Worm (Caenorhabditis elegans) whole organism, L4 larva: ENCODE data around the gene pqn-96.

Experiments used
- F49E8.2 ChIP-seq: sonication (generic microtip); optimal IDR thresholded peaks from 2 replicates; lab custom pipeline; 2016; ENCODE audit warnings: missing compliant biosample characterization, mild to moderate bottlenecking, missing genetic modification characterization, borderline replicate concordance
- R02D3.7 ChIP-seq: fragments of 150-350 bp; sonication (generic microtip); optimal IDR thresholded peaks from 3 replicates; lab custom pipeline; 2014; ENCODE audit warnings: missing biosample characterization, missing genetic modification characterization
- Y5F2A.4 ChIP-seq: fragments of 200-800 bp; sonication (Bioruptor generic); optimal IDR thresholded peaks from 2 replicates; lab custom pipeline; 2018; ENCODE audit warnings: mild to moderate bottlenecking, missing genetic modification characterization, missing compliant biosample characterization
- aly-2 ChIP-seq: sonication (generic microtip); optimal IDR thresholded peaks from 2 replicates; lab custom pipeline; 2018; ENCODE audit warnings: missing biosample characterization, missing genetic modification characterization
- ama-1 ChIP-seq: fragments of 150-350 bp; optimal IDR thresholded peaks from 2 replicates; lab custom pipeline; 2014; ENCODE audit warnings: inconsistent platforms, mixed read lengths
- ceh-82 ChIP-seq: sonication (generic microtip); optimal IDR thresholded peaks from 2 replicates; lab custom pipeline; 2017; ENCODE audit warnings: missing biosample characterization, missing genetic modification characterization
- dmd-6 ChIP-seq: fragments of 200-800 bp; sonication (Bioruptor generic); IDR thresholded peaks from 2 replicates; pipeline ENCODE4 v1.3.6; 2022; ENCODE audit warnings: missing genetic modification reagents, missing genetic modification characterization, missing compliant biosample characterization
- dve-1 ChIP-seq: sonication (generic microtip); optimal IDR thresholded peaks from 2 replicates; lab custom pipeline; 2017; ENCODE audit warnings: antibody characterized with exemption, mild to moderate bottlenecking, missing genetic modification characterization, missing compliant biosample characterization; ENCODE audit not compliant: insufficient read depth
- fkh-10 ChIP-seq: fragments of 150-350 bp; optimal IDR thresholded peaks from 2 replicates; lab custom pipeline; 2014; ENCODE audit warnings: missing biosample characterization, missing genetic modification reagents, missing genetic modification characterization
- fos-1 ChIP-seq: fragments of 150-350 bp; optimal IDR thresholded peaks from 2 replicates; lab custom pipeline; 2014; ENCODE audit warnings: missing biosample characterization, missing genetic modification characterization
- gei-8 ChIP-seq: fragments of 200-800 bp; sonication (Bioruptor generic); optimal IDR thresholded peaks from 2 replicates; lab custom pipeline; 2018; ENCODE audit warnings: mild to moderate bottlenecking, missing genetic modification characterization, missing compliant biosample characterization
- hlh-11 ChIP-seq: fragments of 200-800 bp; sonication (Bioruptor generic); optimal IDR thresholded peaks from 2 replicates; lab custom pipeline; 2018; ENCODE audit warnings: mild to moderate bottlenecking, missing genetic modification characterization, missing compliant biosample characterization
- hlh-30 ChIP-seq: sonication (generic microtip); optimal IDR thresholded peaks from 2 replicates; lab custom pipeline; 2017; ENCODE audit warnings: antibody characterized with exemption, mild to moderate bottlenecking, missing genetic modification characterization, missing compliant biosample characterization; ENCODE audit not compliant: insufficient read depth
- hmg-1.1 ChIP-seq: fragments of 200-800 bp; sonication (Bioruptor generic); IDR thresholded peaks from 2 replicates; pipeline ENCODE4 v1.3.6; 2022; ENCODE audit warnings: missing genetic modification reagents, missing genetic modification characterization, missing compliant biosample characterization
- lim-7 ChIP-seq: fragments of 200-800 bp; sonication (Bioruptor generic); IDR thresholded peaks from 2 replicates; pipeline ENCODE4 v1.3.6; 2022; ENCODE audit warnings: missing genetic modification characterization, missing compliant biosample characterization
- lin-1 ChIP-seq: fragments of 200-800 bp; sonication (Bioruptor generic); IDR thresholded peaks from 2 replicates; pipeline ENCODE4 v1.3.6; 2022; ENCODE audit warnings: missing genetic modification reagents, missing genetic modification characterization, missing compliant biosample characterization
- lsy-2 ChIP-seq, 2 experiments: fragments of 150-350 bp in 1 of 2; sonication (generic microtip) in 1 of 2; optimal IDR thresholded peaks; 2 replicates each; lab custom pipeline; 2014 to 2017; ENCODE audit warnings: missing biosample characterization in 2 of 2, missing genetic modification characterization in 2 of 2
- madf-5 ChIP-seq, 2 experiments: fragments of 200-800 bp; sonication (Bioruptor generic); IDR thresholded peaks; 2 replicates each; pipeline ENCODE4 v1.3.6; 2022; ENCODE audit warnings: missing compliant biosample characterization in 2 of 2, missing genetic modification characterization in 2 of 2
- mdl-1 ChIP-seq, 2 experiments: fragments of 150-350 bp in 1 of 2; sonication (generic microtip) in 1 of 2; optimal IDR thresholded peaks; 2 replicates each; lab custom pipeline; 2014 to 2017; ENCODE audit warnings: missing biosample characterization in 2 of 2, missing genetic modification characterization in 2 of 2
- mep-1 ChIP-seq: fragments of 150-350 bp; sonication (generic microtip); optimal IDR thresholded peaks from 3 replicates; lab custom pipeline; 2014; ENCODE audit warnings: missing biosample characterization, missing genetic modification characterization
- mes-2 ChIP-seq: sonication (generic microtip); optimal IDR thresholded peaks from 2 replicates; lab custom pipeline; 2016; ENCODE audit warnings: missing genotype, mild to moderate bottlenecking, missing genetic modification characterization, missing compliant biosample characterization; ENCODE audit not compliant: poor library complexity, severe bottlenecking
- mxl-2 ChIP-seq: fragments of 200-800 bp; sonication (Bioruptor generic); conservative IDR thresholded peaks from 2 replicates; pipeline ENCODE4 v1.3.6; 2022; ENCODE audit warnings: missing genetic modification reagents, missing genetic modification characterization, missing compliant biosample characterization
- mxl-3 ChIP-seq: fragments of 200-800 bp; sonication (Bioruptor generic); optimal IDR thresholded peaks from 2 replicates; lab custom pipeline; 2018; ENCODE audit warnings: mild to moderate bottlenecking, missing genetic modification characterization, missing compliant biosample characterization
- nhr-11 ChIP-seq: fragments of 150-350 bp; optimal IDR thresholded peaks from 2 replicates; lab custom pipeline; 2014; ENCODE audit warnings: missing biosample characterization, missing genetic modification characterization
- nhr-237 ChIP-seq: sonication (generic microtip); optimal IDR thresholded peaks from 2 replicates; lab custom pipeline; 2017; ENCODE audit warnings: missing biosample characterization, missing genetic modification characterization
- nhr-28 ChIP-seq: fragments of 150-350 bp; optimal IDR thresholded peaks from 2 replicates; lab custom pipeline; 2014; ENCODE audit warnings: missing biosample characterization, missing genetic modification characterization
- nhr-48 ChIP-seq: sonication (generic microtip); optimal IDR thresholded peaks from 2 replicates; lab custom pipeline; 2016; ENCODE audit warnings: mild to moderate bottlenecking, missing genetic modification characterization, missing compliant biosample characterization
- nhr-77 ChIP-seq: fragments of 150-350 bp; optimal IDR thresholded peaks from 2 replicates; lab custom pipeline; 2014; ENCODE audit warnings: missing biosample characterization, missing genetic modification characterization
- php-3 ChIP-seq: fragments of 200-800 bp; sonication (Bioruptor generic); IDR thresholded peaks from 2 replicates; pipeline ENCODE4 v1.3.6; 2022; ENCODE audit warnings: missing genetic modification reagents, missing genetic modification characterization, missing compliant biosample characterization
- pqm-1 ChIP-seq: sonication (generic microtip); optimal IDR thresholded peaks from 2 replicates; lab custom pipeline; 2017; ENCODE audit warnings: missing biosample characterization, missing genetic modification characterization
- set-16 ChIP-seq: fragments of 200-800 bp; sonication (Bioruptor generic); IDR thresholded peaks from 2 replicates; pipeline ENCODE4 v1.3.6; 2022; ENCODE audit warnings: missing genetic modification reagents, missing genetic modification characterization, missing compliant biosample characterization
- skn-1 ChIP-seq: fragments of 150-350 bp; optimal IDR thresholded peaks from 2 replicates; lab custom pipeline; 2014; ENCODE audit warnings: missing biosample characterization, missing genetic modification characterization
- spr-3 ChIP-seq: fragments of 200-800 bp; sonication (Bioruptor generic); optimal IDR thresholded peaks from 2 replicates; lab custom pipeline; 2018; ENCODE audit warnings: mild to moderate bottlenecking, missing genetic modification characterization, missing compliant biosample characterization
- unc-62 ChIP-seq, 3 experiments: fragments of 150-350 bp in 1 of 3; sonication (generic microtip); optimal IDR thresholded peaks in 2 of 3; peaks in 1 of 3; 1 replicate in 1 of 3; 2 replicates in 2 of 3; lab custom pipeline; 2014 to 2017; ENCODE audit warnings: missing biosample characterization in 3 of 3, missing genetic modification characterization in 3 of 3, missing genetic modification reagents in 3 of 3, missing genotype in 1 of 3
- ztf-7 ChIP-seq: fragments of 150-350 bp; optimal IDR thresholded peaks from 2 replicates; lab custom pipeline; 2014; ENCODE audit warnings: missing biosample characterization, missing genetic modification characterization

Gene pqn-96

DNA sequence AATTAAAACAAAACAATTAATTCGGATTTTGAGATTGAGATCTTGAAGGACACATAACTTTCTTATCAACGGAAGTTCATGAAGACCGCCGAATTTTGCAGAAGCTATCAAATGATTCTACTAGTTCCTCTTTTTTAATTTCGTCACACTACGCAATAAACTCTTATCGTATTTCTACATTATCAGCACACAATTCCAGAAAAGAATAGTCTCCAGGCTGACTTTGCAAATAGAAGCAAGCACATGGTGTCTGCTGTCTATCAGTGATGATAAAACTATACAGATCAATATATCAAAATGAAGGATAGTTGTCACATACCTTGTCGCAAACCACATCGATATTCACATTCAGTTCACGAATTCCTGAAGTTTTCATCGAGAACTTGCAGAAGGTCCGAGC lies 38.7 kb downstream of the pqn-96 start:
- TF ChIP-seq dmd-6 (GFP tag; lab: Robert Waterston, UW) (peak; percentile 97), nhr-77 (tag; lab: Kevin White, UChicago) (peak; percentile 39), mxl-3 (GFP tag; lab: Kevin White, UChicago) (peak; percentile 62), gei-8 (GFP tag; lab: Kevin White, UChicago) (peak; percentile 44), lin-1 (GFP tag; lab: Robert Waterston, UW) (peak; percentile 43; the same call in 1 of the 2 replicates), aly-2 (tag; lab: Kevin White, UChicago) (no peak), nhr-48 (tag; lab: Kevin White, UChicago) (peak; percentile 28), lsy-2 (tag; optimal IDR thresholded peaks at IDR 0.05; lab: Kevin White, UChicago) (peak in 1 of 2 experiments; percentile 8), mep-1 (tag; lab: Kevin White, UChicago) (no peak), nhr-28 (peak; percentile 73), pqm-1 (tag; lab: Kevin White, UChicago) (peak; percentile 100), mdl-1 (tag; optimal IDR thresholded peaks at IDR 0.05; lab: Kevin White, UChicago) (peak in 1 of 2 experiments; percentile 49), lim-7 (no peak), hlh-11 (tag; lab: Kevin White, UChicago) (peak; percentile 82), ama-1 (lab: Kevin White, UChicago) (no peak), nhr-237 (tag; lab: Kevin White, UChicago) (no peak), mes-2 (tag; lab: Kevin White, UChicago) (peak; percentile 15), hlh-30 (peak; percentile 7), ztf-7 (tag; lab: Kevin White, UChicago) (peak; percentile 82), dve-1 (tag; lab: Kevin White, UChicago) (peak; percentile 80), php-3 (GFP tag; lab: Robert Waterston, UW) (peak; percentile 87)

DNA sequence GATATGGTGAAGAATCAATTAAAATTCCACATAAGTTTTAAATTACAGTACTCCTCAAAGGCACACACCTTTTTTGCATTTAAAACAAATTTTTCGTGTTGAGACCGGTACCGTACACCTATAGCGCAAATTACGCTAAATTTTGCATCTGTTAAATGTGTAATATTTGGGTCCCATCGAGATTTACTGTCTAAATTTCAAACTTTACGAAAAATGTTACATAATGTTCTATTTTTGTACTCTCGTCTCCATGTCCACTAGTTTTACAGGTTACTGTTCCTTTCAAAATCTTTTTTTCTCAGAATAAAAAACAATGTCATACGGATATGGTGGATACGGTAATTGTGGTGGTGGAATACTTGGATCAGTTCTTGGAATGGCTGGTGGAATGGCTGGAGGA lies 40.8 kb downstream of the pqn-96 start, which contains the start of gene ZK353.2:
Gene ZK353.2, plus strand, starts transcription at position 301 of the 400 bp plus-strand sequence.
- TF ChIP-seq php-3 (GFP tag; lab: Robert Waterston, UW) = no peak
- TF ChIP-seq skn-1 (tag; lab: Kevin White, UChicago) = no peak
- TF ChIP-seq madf-5 (GFP tag; IDR thresholded peaks at IDR 0.05; lab: Robert Waterston, UW) = no peak
- TF ChIP-seq nhr-11 (tag; lab: Kevin White, UChicago) = no peak
- TF ChIP-seq nhr-28 = no peak
- no peak for TF ChIP-seq hmg-1.1 (GFP tag; lab: Robert Waterston, UW)
- no peak for TF ChIP-seq set-16 (GFP tag; lab: Robert Waterston, UW)
- TF ChIP-seq ceh-82 (tag; lab: Kevin White, UChicago) = no peak
- TF ChIP-seq fkh-10 = no peak
- TF ChIP-seq lim-7 = no peak
- TF ChIP-seq spr-3 = no peak
- TF ChIP-seq fos-1 (tag; lab: Kevin White, UChicago) = no peak
- TF ChIP-seq unc-62 (GFP tag; optimal IDR thresholded peaks at IDR 0.05 in 1 of 2; lab: Kevin White, UChicago) = no peak
- TF ChIP-seq unc-62 (tag; optimal IDR thresholded peaks at IDR 0.05; lab: Kevin White, UChicago) = no peak
- no peak for TF ChIP-seq Y5F2A.4 (GFP tag; lab: Kevin White, UChicago)
- no peak for TF ChIP-seq R02D3.7 (tag; lab: Kevin White, UChicago)
- TF ChIP-seq mxl-2 (GFP tag; lab: Robert Waterston, UW) = no peak

DNA sequence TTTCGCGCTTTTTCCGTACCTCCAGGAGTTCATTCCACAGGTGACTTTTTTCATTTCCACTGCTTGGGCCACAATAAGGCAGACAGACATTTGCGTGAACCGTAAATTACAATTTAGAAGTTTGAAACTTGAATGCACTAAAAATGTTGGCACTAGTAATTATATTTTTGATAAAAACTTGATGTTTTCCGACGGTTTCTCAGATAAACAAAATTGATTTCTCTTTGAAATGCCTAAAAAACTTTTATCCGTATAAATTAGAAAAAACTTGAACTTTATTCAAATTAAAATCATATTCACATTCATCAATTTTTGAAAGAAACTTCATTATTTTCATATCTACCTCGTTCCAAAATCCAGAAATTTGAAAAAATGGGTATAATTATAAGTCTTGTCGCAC lies 43.5 kb downstream of the pqn-96 start, which contains the start of gene ZK353.3:
Gene ZK353.3, plus strand, starts transcription at position 301 of the 400 bp plus-strand sequence.
- TF ChIP-seq F49E8.2 (tag; lab: Kevin White, UChicago) (no peak), nhr-11 (tag; lab: Kevin White, UChicago) (no peak)
